Worm (Caenorhabditis elegans) whole organism, L4 larva: ENCODE measurements around the gene gst-10.

ENCODE experiments used
- fkh-10 ChIP-seq: fragments of 150-350 bp; optimal IDR thresholded peaks from 2 replicates; lab custom pipeline; 2014; ENCODE audit warnings: missing biosample characterization, missing genetic modification reagents, missing genetic modification characterization
- nhr-25 ChIP-seq: sonication (generic microtip); optimal IDR thresholded peaks from 2 replicates; lab custom pipeline; 2017; ENCODE audit warnings: missing genetic modification characterization, mild to moderate bottlenecking, missing compliant biosample characterization, antibody characterized with exemption, moderate library complexity, borderline replicate concordance; ENCODE audit not compliant: insufficient read depth
- saeg-2 ChIP-seq: fragments of 200-800 bp; sonication (Bioruptor generic); IDR thresholded peaks from 2 replicates; pipeline ENCODE4 v1.3.6; 2022; ENCODE audit warnings: missing genetic modification reagents, missing genetic modification characterization, missing compliant biosample characterization
- unc-62 ChIP-seq, 3 experiments: fragments of 150-350 bp in 1 of 3; sonication (generic microtip); optimal IDR thresholded peaks in 2 of 3; peaks in 1 of 3; 1 replicate in 1 of 3; 2 replicates in 2 of 3; lab custom pipeline; 2014 to 2017; ENCODE audit warnings: missing biosample characterization in 3 of 3, missing genetic modification characterization in 3 of 3, missing genetic modification reagents in 3 of 3, missing genotype in 1 of 3

DNA sequence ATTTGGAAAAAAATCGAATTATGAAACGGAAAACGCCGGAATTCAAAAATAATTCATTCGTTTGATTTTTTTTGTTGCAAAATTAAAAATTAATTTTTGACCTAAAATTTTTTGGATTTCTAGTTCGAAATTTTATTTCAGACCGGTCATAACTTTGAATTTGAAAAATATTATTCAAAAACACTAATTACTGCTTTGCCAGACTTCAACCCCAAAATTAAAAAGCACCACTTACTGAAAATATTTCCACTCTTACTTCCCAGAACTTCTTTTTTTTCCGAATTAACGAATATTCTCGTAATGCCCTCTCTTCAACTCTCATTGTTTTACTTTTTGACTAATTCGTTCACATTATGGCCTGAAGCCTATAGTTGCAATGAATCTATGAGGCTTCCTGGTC is 16.1 kb downstream of the gst-10 start, which contains the start of gene srt-4:
- TF ChIP-seq nhr-25 (tag; lab: Kevin White, UChicago) (no peak), saeg-2 (GFP tag; lab: Robert Waterston, UW) (no peak), unc-62 (GFP tag; optimal IDR thresholded peaks at IDR 0.05 in 1 of 2; lab: Kevin White, UChicago) (no peak), unc-62 (tag; optimal IDR thresholded peaks at IDR 0.05; lab: Kevin White, UChicago) (no peak), fkh-10 (GFP tag; lab: Kevin White, UChicago) (no peak)
